Worm (Caenorhabditis elegans): ENCODE data around the gene F13E9.19.

The F13E9.19 gene

ce11 chrIV:10876844-10877243 is 22.4 kb upstream of the F13E9.19 start, which contains the start of gene fipr-14:
Gene fipr-14, plus strand, starts transcription at chrIV:10877144.
- TF ChIP-seq aha-1 (tag; optimal IDR thresholded peaks at IDR 0.05) (no peak), xbp-1 (tag; optimal IDR thresholded peaks at IDR 0.05) (no peak), zag-1 (tag; optimal IDR thresholded peaks at IDR 0.05) (no peak), egl-27 (tag; optimal IDR thresholded peaks at IDR 0.05) (no peak), efl-1 (optimal IDR thresholded peaks at IDR 0.05) (no peak), efl-1 (GFP tag; optimal IDR thresholded peaks at IDR 0.05 in 1 of 2) (no peak), nhr-20 (tag; optimal IDR thresholded peaks at IDR 0.05) (no peak), elt-2 (tag; optimal IDR thresholded peaks at IDR 0.05) (no peak), ceh-63 (GFP tag; optimal IDR thresholded peaks at IDR 0.05) (no peak), ceh-90 (tag; optimal IDR thresholded peaks at IDR 0.05) (no peak)

ce11 chrIV:10879542-10879941 is 19.7 kb upstream of the F13E9.19 start, which contains the start of gene sdz-13:
Gene sdz-13, minus strand, starts transcription at chrIV:10879642.
- TF ChIP-seq mef-2 (tag; optimal IDR thresholded peaks at IDR 0.05), result no peak
- no peak for TF ChIP-seq F16B12.6 (tag; optimal IDR thresholded peaks at IDR 0.05)
- TF ChIP-seq pag-3 (tag; optimal IDR thresholded peaks at IDR 0.05; ENCODE audit: borderline replicate concordance, insufficient read depth), result no peak
- no peak for TF ChIP-seq rnt-1 (tag; optimal IDR thresholded peaks at IDR 0.05)
- TF ChIP-seq egl-27 (tag; optimal IDR thresholded peaks at IDR 0.05), result no peak
- TF ChIP-seq pax-3 (tag; optimal IDR thresholded peaks at IDR 0.05), result no peak
- TF ChIP-seq unc-62 (GFP tag; optimal IDR thresholded peaks at IDR 0.05), result no peak

ce11 chrIV:10880264-10880663 is 18.9 kb upstream of the F13E9.19 start, which contains the start of gene fipr-15:
Gene fipr-15, plus strand, starts transcription at chrIV:10880564.
- TF ChIP-seq efl-3 (GFP tag; optimal IDR thresholded peaks at IDR 0.05) (no peak), tlp-1 (tag; optimal IDR thresholded peaks at IDR 0.05) (no peak), lin-14 (GFP tag; optimal IDR thresholded peaks at IDR 0.05) (no peak), nhr-19 (GFP tag; conservative IDR thresholded peaks at IDR 0.05) (no peak), hpl-2 (GFP tag; optimal IDR thresholded peaks at IDR 0.05) (no peak), lin-39 (tag; optimal IDR thresholded peaks at IDR 0.05) (no peak), mep-1 (tag; optimal IDR thresholded peaks at IDR 0.05) (no peak), nhr-76 (tag; optimal IDR thresholded peaks at IDR 0.05) (no peak), tbx-2 (tag; optimal IDR thresholded peaks at IDR 0.05) (no peak), unc-30 (tag; optimal IDR thresholded peaks at IDR 0.05) (no peak), pqm-1 (tag; optimal IDR thresholded peaks at IDR 0.05) (no peak), ces-1 (GFP tag; optimal IDR thresholded peaks at IDR 0.05) (no peak), vab-15 (tag; optimal IDR thresholded peaks at IDR 0.05) (no peak), grh-1 (GFP tag; IDR thresholded peaks at IDR 0.05) (no peak), unc-62 (GFP tag; optimal IDR thresholded peaks at IDR 0.05) (no peak), xbp-1 (tag; optimal IDR thresholded peaks at IDR 0.05) (no peak), ama-1 (optimal IDR thresholded peaks at IDR 0.05) (no peak), fos-1 (tag; optimal IDR thresholded peaks at IDR 0.05) (no peak)

ce11 chrIV:10881230-10881629 is 18.0 kb upstream of the F13E9.19 start, which contains the start of gene F13E9.13:
Gene F13E9.13, plus strand, starts transcription at chrIV:10881546.
- TF ChIP-seq hpl-2 (GFP tag; optimal IDR thresholded peaks at IDR 0.05) (no peak), jun-1 (tag; optimal IDR thresholded peaks at IDR 0.05) (no peak), elt-2 (tag; optimal IDR thresholded peaks at IDR 0.05) (peak; percentile 75), nhr-20 (tag; optimal IDR thresholded peaks at IDR 0.05) (peak; percentile 19), elt-3 (tag; optimal IDR thresholded peaks at IDR 0.05) (peak in 1 of 6 experiments; percentile 14), sox-4 (tag; optimal IDR thresholded peaks at IDR 0.05) (no peak), ztf-11 (tag; optimal IDR thresholded peaks at IDR 0.05) (no peak), C16A3.4 (tag; optimal IDR thresholded peaks at IDR 0.05) (no peak), efl-1 (optimal IDR thresholded peaks at IDR 0.05) (no peak), efl-1 (GFP tag; optimal IDR thresholded peaks at IDR 0.05 in 1 of 2) (no peak), fkh-10 (GFP tag; optimal IDR thresholded peaks at IDR 0.05) (no peak), nhr-77 (tag; optimal IDR thresholded peaks at IDR 0.05) (no peak), C04F5.9 (tag; optimal IDR thresholded peaks at IDR 0.05) (no peak), pqm-1 (tag; optimal IDR thresholded peaks at IDR 0.05) (no peak)
